Worm (Caenorhabditis elegans): ENCODE measurements around the gene Y75B8A.34.

- TF ChIP-seq blmp-1 (tag; optimal IDR thresholded peaks at IDR 0.05) = no peak
- TF ChIP-seq ces-1 (GFP tag; optimal IDR thresholded peaks at IDR 0.05) = no peak
- TF ChIP-seq unc-62 (GFP tag; optimal IDR thresholded peaks at IDR 0.05) = no peak
These were observed 40.6 kb upstream of the Y75B8A.34 start, which contains the start of gene Y75B8A.28 for ce11 chrIII:12318794-12319193.
